Fruit fly (Drosophila melanogaster): ENCODE data around the gene CG31788.

DNA sequence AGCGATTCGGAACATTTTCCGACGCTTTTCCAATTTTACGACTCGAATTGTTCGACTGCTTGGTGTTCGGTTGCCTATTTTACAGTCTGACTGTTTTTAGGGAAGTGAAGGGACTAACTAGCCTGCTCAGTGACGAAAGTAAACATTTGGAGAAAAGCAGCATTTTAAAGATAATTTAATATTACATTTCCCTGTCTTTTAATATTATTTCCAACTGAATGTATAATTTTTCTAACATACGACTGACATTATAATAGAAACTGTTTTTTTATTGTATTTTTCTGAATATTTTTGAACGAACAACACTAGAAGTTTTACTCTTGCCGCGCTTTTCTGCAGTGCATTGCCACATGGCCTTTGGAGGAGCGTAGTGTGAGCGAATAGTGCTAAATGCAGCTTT is 27.8 kb upstream of the CG31788 start, which contains the start of gene CG31787:
- TF ChIP-seq CTCF (optimal IDR thresholded peaks at IDR 0.05) (no peak), CG8478 (optimal IDR thresholded peaks at IDR 0.05) (no peak)
